Worm (Caenorhabditis elegans) whole organism, midembryonic: Measurements from ENCODE around the gene ric-7.

Experiments
- T22C8.4 ChIP-seq: fragments of 200-800 bp; sonication (Bioruptor generic); IDR thresholded peaks from 2 replicates; pipeline ENCODE4 v1.3.6; 2022; ENCODE audit warnings: missing genetic modification characterization, missing compliant biosample characterization
- flt-1 ChIP-seq: fragments of 200-800 bp; sonication (Bioruptor generic); IDR thresholded peaks from 2 replicates; pipeline ENCODE4 v1.3.6; 2022; ENCODE audit warnings: missing genetic modification characterization, missing compliant biosample characterization
- klf-2 ChIP-seq: fragments of 200-800 bp; sonication (Bioruptor generic); conservative IDR thresholded peaks from 2 replicates; pipeline ENCODE4 v1.3.6; 2022; ENCODE audit warnings: missing genetic modification reagents, missing genetic modification characterization, missing compliant biosample characterization
- med-1 ChIP-seq: sonication (generic microtip); optimal IDR thresholded peaks from 2 replicates; lab custom pipeline; 2017; ENCODE audit warnings: missing genetic modification characterization, mild to moderate bottlenecking, missing compliant biosample characterization, antibody characterized with exemption, missing genetic modification reagents; ENCODE audit not compliant: insufficient read depth
- ref-1 ChIP-seq: fragments of 200-800 bp; sonication (Bioruptor generic); conservative IDR thresholded peaks from 2 replicates; pipeline ENCODE4 v1.3.6; 2022; ENCODE audit warnings: missing genetic modification reagents, missing genetic modification characterization, missing compliant biosample characterization
- ztf-23 ChIP-seq: fragments of 200-800 bp; sonication (Bioruptor generic); IDR thresholded peaks from 2 replicates; pipeline ENCODE4 v1.3.6; 2022; ENCODE audit warnings: missing genetic modification reagents, missing genetic modification characterization, missing compliant biosample characterization
- ztf-29 ChIP-seq: fragments of 200-800 bp; sonication (Bioruptor generic); IDR thresholded peaks from 2 replicates; pipeline ENCODE4 v1.3.6; 2022; ENCODE audit warnings: missing genetic modification reagents, missing genetic modification characterization, missing compliant biosample characterization

ce11 chrV:13958247-13958646, 47.5 kb downstream of the ric-7 start, which contains the start of gene R10D12.10:
- TF ChIP-seq ztf-29 (GFP tag; lab: Robert Waterston, UW) (no peak), flt-1 (no peak), ztf-23 (GFP tag; lab: Robert Waterston, UW) (no peak), klf-2 (GFP tag; lab: Robert Waterston, UW) (no peak), med-1 (GFP tag; lab: Kevin White, UChicago) (no peak), T22C8.4 (GFP tag; lab: Robert Waterston, UW) (no peak), ref-1 (GFP tag; lab: Robert Waterston, UW) (no peak)
